Worm (Caenorhabditis elegans): ENCODE measurements around the gene apl-1.

ce11 chrX:5084495-5084894 lies 32.2 kb downstream of the apl-1 start, which contains the start of gene ets-5:
- TF ChIP-seq gmeb-2 (tag; optimal IDR thresholded peaks at IDR 0.05) (no peak), che-1 (tag; optimal IDR thresholded peaks at IDR 0.05) (no peak), ceh-9 (tag; optimal IDR thresholded peaks at IDR 0.05) (no peak), hlh-30 (tag; optimal IDR thresholded peaks at IDR 0.05; ENCODE audit: insufficient read depth) (no peak)

All from whole organism, late embryonic.